Worm (Caenorhabditis elegans) whole organism, L2 larva: Measurements from ENCODE around the gene dsl-1.

Experiments
- R02D3.7 ChIP-seq: fragments of 150-350 bp; optimal IDR thresholded peaks from 2 replicates; lab custom pipeline; 2014; ENCODE audit warnings: missing biosample characterization, missing genetic modification characterization
- ama-1 ChIP-seq: fragments of 150-350 bp; optimal IDR thresholded peaks from 2 replicates; lab custom pipeline; 2018; ENCODE audit warnings: inconsistent platforms
- dmd-4 ChIP-seq: sonication (generic microtip); optimal IDR thresholded peaks from 2 replicates; lab custom pipeline; 2017; ENCODE audit warnings: missing biosample characterization, missing genetic modification characterization
- elt-3 ChIP-seq: sonication (generic microtip); optimal IDR thresholded peaks from 2 replicates; lab custom pipeline; 2017; ENCODE audit warnings: missing biosample characterization, missing genetic modification characterization
- lsy-2 ChIP-seq, 2 experiments: fragments of 150-350 bp in 1 of 2; sonication (generic microtip) in 1 of 2; optimal IDR thresholded peaks; 2 replicates each; lab custom pipeline; 2014 to 2017; ENCODE audit warnings: missing biosample characterization in 2 of 2, missing genetic modification characterization in 2 of 2
- mdl-1 ChIP-seq, 2 experiments: fragments of 150-350 bp in 1 of 2; sonication (generic microtip) in 1 of 2; optimal IDR thresholded peaks; 2 replicates each; lab custom pipeline; 2017; ENCODE audit warnings: missing biosample characterization in 2 of 2, missing genetic modification characterization in 2 of 2
- nhr-11 ChIP-seq: fragments of 150-350 bp; optimal IDR thresholded peaks from 2 replicates; lab custom pipeline; 2014; ENCODE audit warnings: missing biosample characterization, missing genetic modification characterization
- nhr-21 ChIP-seq: fragments of 150-350 bp; optimal IDR thresholded peaks from 2 replicates; lab custom pipeline; 2014; ENCODE audit warnings: missing biosample characterization, missing genetic modification characterization
- skn-1 ChIP-seq: sonication (generic microtip); optimal IDR thresholded peaks from 2 replicates; lab custom pipeline; 2017; ENCODE audit warnings: missing biosample characterization, missing genetic modification characterization
- sma-3 ChIP-seq: sonication (generic microtip); optimal IDR thresholded peaks from 2 replicates; lab custom pipeline; 2016; ENCODE audit warnings: missing genetic modification reagents, missing genetic modification characterization, missing compliant biosample characterization
- zag-1 ChIP-seq: fragments of 150-350 bp; optimal IDR thresholded peaks from 2 replicates; lab custom pipeline; 2014; ENCODE audit warnings: missing biosample characterization, missing genetic modification characterization

DNA sequence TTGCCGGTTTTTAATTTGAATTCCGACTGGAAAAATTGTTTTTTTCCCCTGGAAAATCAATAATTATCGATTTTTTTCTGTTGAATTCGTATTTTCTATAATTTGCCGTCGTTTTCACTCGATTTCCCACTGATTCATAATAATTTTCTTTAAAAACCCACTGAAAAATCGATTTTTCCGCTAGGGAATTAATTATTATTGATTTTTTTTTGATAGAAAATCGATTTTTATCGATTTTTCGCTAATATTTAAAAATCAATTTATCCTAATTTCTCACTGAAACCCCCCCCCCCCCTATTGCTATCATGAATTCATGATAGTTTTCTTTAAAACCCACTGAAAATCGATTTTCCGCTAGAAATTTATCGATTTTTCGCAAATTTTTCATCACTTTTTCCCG is 31.3 kb downstream of the dsl-1 start:
- no peak for TF ChIP-seq R02D3.7 (tag; lab: Kevin White, UChicago)
- TF ChIP-seq mdl-1 (tag; optimal IDR thresholded peaks at IDR 0.05; lab: Kevin White, UChicago) = no peak
- TF ChIP-seq ama-1 (lab: Kevin White, UChicago) = no peak
- TF ChIP-seq nhr-21 (tag; lab: Kevin White, UChicago) = no peak
- TF ChIP-seq dmd-4 (tag; lab: Kevin White, UChicago) = no peak
- TF ChIP-seq zag-1 = no peak
- TF ChIP-seq skn-1 = no peak
- no peak for TF ChIP-seq sma-3
- no peak for TF ChIP-seq lsy-2 (tag; optimal IDR thresholded peaks at IDR 0.05; lab: Kevin White, UChicago)
- TF ChIP-seq elt-3 (tag; lab: Kevin White, UChicago) = no peak
- TF ChIP-seq nhr-11 (tag; lab: Kevin White, UChicago) = no peak
